Worm (Caenorhabditis elegans) whole organism, early embryonic: ENCODE measurements around the gene F07B10.4.

Source experiments
- aly-1 ChIP-seq: sonication (generic microtip); optimal IDR thresholded peaks from 2 replicates; lab custom pipeline; 2016; ENCODE audit warnings: missing genetic modification characterization, missing compliant biosample characterization
- ama-1 ChIP-seq: fragments of 150-350 bp; optimal IDR thresholded peaks from 2 replicates; lab custom pipeline; 2014
- hnd-1 ChIP-seq: sonication (generic microtip); optimal IDR thresholded peaks from 2 replicates; lab custom pipeline; 2016; ENCODE audit warnings: missing genetic modification characterization, missing compliant biosample characterization
- pes-1 ChIP-seq: fragments of 200-800 bp; sonication (Bioruptor generic); IDR thresholded peaks from 2 replicates; pipeline ENCODE4 v1.3.6; 2022; ENCODE audit warnings: missing genetic modification reagents, missing genetic modification characterization, missing compliant biosample characterization
- tra-4 ChIP-seq: sonication (generic microtip); optimal IDR thresholded peaks from 2 replicates; lab custom pipeline; 2017; ENCODE audit warnings: missing genetic modification characterization, missing compliant biosample characterization

DNA sequence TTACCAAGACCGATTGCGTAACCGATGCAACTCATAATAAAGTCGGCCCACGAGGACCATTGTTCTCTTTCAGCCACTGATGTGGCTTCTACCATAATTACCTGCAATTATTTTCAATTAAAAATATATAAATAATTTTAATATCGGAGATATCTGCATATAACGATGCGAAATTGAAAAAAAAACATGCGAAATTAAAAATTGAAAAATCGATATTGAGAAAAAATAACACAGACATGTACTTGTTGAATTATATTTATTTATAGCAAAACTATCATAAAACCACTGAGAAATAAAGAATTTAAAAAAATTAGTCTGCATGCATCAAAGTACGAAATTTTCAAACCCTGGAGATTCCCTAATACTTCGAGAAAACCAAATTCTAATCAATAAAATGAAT is 45.4 kb upstream of the F07B10.4 start, which contains the start of gene snf-11:
- no peak for TF ChIP-seq ama-1
- no peak for TF ChIP-seq hnd-1 (tag; lab: Kevin White, UChicago)
- no peak for TF ChIP-seq aly-1
- TF ChIP-seq pes-1 (GFP tag; lab: Robert Waterston, UW), result no peak
- no peak for TF ChIP-seq tra-4 (tag; lab: Kevin White, UChicago)
